Fruit fly (Drosophila melanogaster) whole organism, wandering third instar larva: ENCODE data around the gene CG12680.
A peak's percentile ranks its signal among the peaks of the same experiment; 100 is the strongest.

ENCODE experiments used
- Abd-B ChIP-seq: fragments of >200 bp; optimal IDR thresholded peaks from 2 replicates; lab custom pipeline; 2017; ENCODE audit warnings: missing biosample characterization, missing genetic modification characterization
- CG32264 ChIP-seq: fragments of 200-800 bp; sonication (Bioruptor generic); optimal IDR thresholded peaks from 2 replicates; lab custom pipeline; 2016; ENCODE audit warnings: missing biosample characterization, missing genetic modification characterization
- CG9705 ChIP-seq: fragments of 200-800 bp; sonication (Bioruptor generic); optimal IDR thresholded peaks from 2 replicates; lab custom pipeline; 2018; ENCODE audit warnings: missing biosample characterization, mild to moderate bottlenecking, missing genetic modification characterization
- CrebA ChIP-seq: fragments of 200-800 bp; sonication (Bioruptor generic); optimal IDR thresholded peaks from 2 replicates; lab custom pipeline; 2016; ENCODE audit warnings: missing biosample characterization, mild to moderate bottlenecking, missing genetic modification characterization, borderline replicate concordance
- Dfd ChIP-seq: fragments of >200 bp; optimal IDR thresholded peaks from 2 replicates; lab custom pipeline; 2017; ENCODE audit warnings: missing biosample characterization, missing genetic modification characterization
- Dif ChIP-seq: fragments of 200-275, 200-300 bp; sonication (Bioruptor generic); optimal IDR thresholded peaks from 2 replicates; lab custom pipeline; 2018; ENCODE audit warnings: missing biosample characterization, missing genetic modification characterization; ENCODE audit not compliant: partially characterized antibody
- GATAd ChIP-seq: sonication (Bioruptor generic); optimal IDR thresholded peaks from 2 replicates; lab custom pipeline; 2016; ENCODE audit warnings: missing biosample characterization, missing genetic modification characterization
- HLH106 ChIP-seq: fragments of 200-800 bp; optimal IDR thresholded peaks from 3 replicates; lab custom pipeline; 2019; ENCODE audit warnings: missing biosample characterization, mild to moderate bottlenecking, missing genetic modification characterization, moderate library complexity
- Hnf4 ChIP-seq: fragments of 200-800 bp; sonication (Bioruptor generic); optimal IDR thresholded peaks from 2 replicates; lab custom pipeline; 2016; ENCODE audit warnings: missing biosample characterization, mild to moderate bottlenecking, missing genetic modification characterization
- Hr78 ChIP-seq: fragments of >200 bp; optimal IDR thresholded peaks from 2 replicates; lab custom pipeline; 2017; ENCODE audit warnings: missing biosample characterization, missing genetic modification characterization
- Hr83 ChIP-seq: fragments of 200-300 bp; sonication (Bioruptor generic); optimal IDR thresholded peaks from 2 replicates; lab custom pipeline; 2016; ENCODE audit warnings: missing biosample characterization, mild to moderate bottlenecking, missing genetic modification characterization, moderate library complexity; ENCODE audit not compliant: poor library complexity, severe bottlenecking
- Jra ChIP-seq: sonication (Bioruptor generic); optimal IDR thresholded peaks from 2 replicates; lab custom pipeline; 2016; ENCODE audit warnings: missing biosample characterization, missing genetic modification characterization
- Mio ChIP-seq: sonication (Bioruptor generic); optimal IDR thresholded peaks from 2 replicates; lab custom pipeline; 2016; ENCODE audit warnings: missing biosample characterization, missing genetic modification characterization
- Myc ChIP-seq: fragments of >200 bp; optimal IDR thresholded peaks from 2 replicates; lab custom pipeline; 2017
- N ChIP-seq: fragments of >200 bp; optimal IDR thresholded peaks from 2 replicates; lab custom pipeline; 2018; ENCODE audit warnings: missing biosample characterization, missing external identifiers, missing genetic modification characterization
- OdsH ChIP-seq: fragments of 200-800 bp; sonication (Bioruptor generic); optimal IDR thresholded peaks from 2 replicates; lab custom pipeline; 2016; ENCODE audit warnings: missing biosample characterization, mild to moderate bottlenecking, missing genetic modification characterization
- Rel ChIP-seq, 2 experiments: fragments of 200-800 bp; sonication (Bioruptor generic) in 1 of 2; optimal IDR thresholded peaks; 2 replicates in 1 of 2; 3 replicates in 1 of 2; lab custom pipeline; 2016 to 2019; ENCODE audit warnings: mild to moderate bottlenecking in 2 of 2, missing biosample characterization in 2 of 2, missing genetic modification characterization in 2 of 2, moderate library complexity in 1 of 2
- Sp1 ChIP-seq: fragments of 200-800 bp; sonication (Bioruptor generic); optimal IDR thresholded peaks from 3 replicates; lab custom pipeline; 2019; ENCODE audit warnings: missing biosample characterization, mild to moderate bottlenecking, missing genetic modification characterization, moderate library complexity
- Vsx2 ChIP-seq: fragments of 200-300, 225-300 bp; sonication (Bioruptor generic); optimal IDR thresholded peaks from 2 replicates; lab custom pipeline; 2018; ENCODE audit warnings: missing biosample characterization, missing genetic modification characterization; ENCODE audit not compliant: partially characterized antibody
- br ChIP-seq: fragments of 200-800 bp; sonication (Bioruptor generic); optimal IDR thresholded peaks from 2 replicates; lab custom pipeline; 2016; ENCODE audit warnings: missing biosample characterization, missing genetic modification characterization
- brk ChIP-seq: fragments of 200-800 bp; sonication (Bioruptor generic); optimal IDR thresholded peaks from 2 replicates; lab custom pipeline; 2016; ENCODE audit warnings: missing biosample characterization, mild to moderate bottlenecking, missing genetic modification characterization
- dl ChIP-seq, 2 experiments: fragments of 175-275, 200-275 bp in 1 of 2; fragments of 200-275 bp in 1 of 2; sonication (Bioruptor generic); optimal IDR thresholded peaks; lab custom pipeline; 2018; ENCODE audit warnings: mild to moderate bottlenecking in 2 of 2, missing biosample characterization in 2 of 2, missing genetic modification characterization in 2 of 2, moderate library complexity in 2 of 2; ENCODE audit not compliant: partially characterized antibody in 2 of 2, insufficient read depth in 1 of 2
- dmrt93B ChIP-seq: fragments of 200-800 bp; sonication (Bioruptor generic); optimal IDR thresholded peaks from 2 replicates; lab custom pipeline; 2018; ENCODE audit warnings: missing biosample characterization, mild to moderate bottlenecking, missing genetic modification characterization
- dsf ChIP-seq: sonication (Bioruptor generic); optimal IDR thresholded peaks from 2 replicates; lab custom pipeline; 2016; ENCODE audit warnings: missing biosample characterization, missing genetic modification characterization, borderline replicate concordance
- ey ChIP-seq: fragments of 200-800 bp; sonication (Bioruptor generic); optimal IDR thresholded peaks from 2 replicates; lab custom pipeline; 2016; ENCODE audit warnings: missing biosample characterization, missing genetic modification characterization
- foxo ChIP-seq, 2 experiments: fragments of 200-800 bp; sonication (Bioruptor generic); optimal IDR thresholded peaks; 2 replicates in 1 of 2; 3 replicates in 1 of 2; lab custom pipeline; 2016 to 2017; ENCODE audit warnings: missing biosample characterization in 2 of 2, missing genetic modification characterization in 2 of 2
- fru ChIP-seq: fragments of 200-800 bp; sonication (Bioruptor generic); optimal IDR thresholded peaks from 3 replicates; lab custom pipeline; 2016; ENCODE audit warnings: missing biosample characterization, mild to moderate bottlenecking, missing genetic modification characterization
- h ChIP-seq: fragments of 200-800 bp; sonication (Bioruptor generic); optimal IDR thresholded peaks from 3 replicates; lab custom pipeline; 2016; ENCODE audit warnings: missing biosample characterization, mild to moderate bottlenecking, missing genetic modification characterization
- jim ChIP-seq: fragments of 175-275, 200-325 bp; sonication (Bioruptor generic); optimal IDR thresholded peaks from 2 replicates; lab custom pipeline; 2016; ENCODE audit warnings: missing biosample characterization, mild to moderate bottlenecking, missing genetic modification characterization
- lola ChIP-seq: fragments of >200 bp; optimal IDR thresholded peaks from 2 replicates; lab custom pipeline; 2017; ENCODE audit warnings: missing biosample characterization, missing genetic modification characterization
- pan ChIP-seq: fragments of >200 bp; optimal IDR thresholded peaks from 2 replicates; lab custom pipeline; 2017
- psq ChIP-seq: fragments of 200-800 bp; sonication (Bioruptor generic); optimal IDR thresholded peaks from 3 replicates; lab custom pipeline; 2017; ENCODE audit warnings: missing biosample characterization, mild to moderate bottlenecking, missing genetic modification characterization, moderate library complexity
- rgr ChIP-seq: fragments of 200-800 bp; sonication (Bioruptor generic); optimal IDR thresholded peaks from 3 replicates; lab custom pipeline; 2016; ENCODE audit warnings: missing biosample characterization, mild to moderate bottlenecking, missing genetic modification characterization
- sage ChIP-seq: fragments of 200-800 bp; sonication (Bioruptor generic); optimal IDR thresholded peaks from 2 replicates; lab custom pipeline; 2016; ENCODE audit warnings: missing biosample characterization, mild to moderate bottlenecking, missing genetic modification characterization
- sv ChIP-seq: fragments of 200-800 bp; sonication (Bioruptor generic); optimal IDR thresholded peaks from 3 replicates; lab custom pipeline; 2016; ENCODE audit warnings: missing biosample characterization, missing genetic modification characterization
- tai ChIP-seq: sonication (Bioruptor generic); optimal IDR thresholded peaks from 2 replicates; lab custom pipeline; 2016; ENCODE audit warnings: missing biosample characterization, missing genetic modification characterization
- usp ChIP-seq: fragments of >200 bp; optimal IDR thresholded peaks from 2 replicates; lab custom pipeline; 2017; ENCODE audit warnings: missing biosample characterization, missing genetic modification characterization
- woc ChIP-seq: sonication (Bioruptor generic); optimal IDR thresholded peaks from 2 replicates; lab custom pipeline; 2016; ENCODE audit warnings: missing biosample characterization, mild to moderate bottlenecking, missing genetic modification characterization

The CG12680 gene

dm6 chrX:5044433-5045110 lies 47.3 kb downstream of the CG12680 start:
- TF ChIP-seq Vsx2 (GFP tag; lab: Kevin White, UChicago) (peak; percentile 62), sv (no peak), br (GFP tag; lab: Kevin White, UChicago) (peak; percentile 50), HLH106 (tag; lab: Kevin White, UChicago) (peak; percentile 45), rgr (GFP tag; lab: Kevin White, UChicago) (peak; percentile 62), lola (GFP tag; lab: Kevin White, UChicago) (no peak), CG32264 (GFP tag; lab: Kevin White, UChicago) (peak; percentile 27), Dif (peak; percentile 26), woc (peak; percentile 91), Mio (no peak), Rel (GFP tag; optimal IDR thresholded peaks at IDR 0.05; lab: Kevin White, UChicago) (no peak), Rel (tag; optimal IDR thresholded peaks at IDR 0.05; lab: Kevin White, UChicago) (no peak), jim (GFP tag; lab: Kevin White, UChicago) (no peak), dsf (GFP tag; lab: Kevin White, UChicago) (no peak), brk (GFP tag; lab: Kevin White, UChicago) (no peak), pan (lab: Kevin White, UChicago) (peak; percentile 59), psq (GFP tag; lab: Kevin White, UChicago) (peak; percentile 88), ey (GFP tag; lab: Kevin White, UChicago) (peak; percentile 85), sage (GFP tag; lab: Kevin White, UChicago) (no peak), foxo (GFP tag; optimal IDR thresholded peaks at IDR 0.05; lab: Kevin White, UChicago) (peak in 1 of 2 experiments; percentile 77), Myc (lab: Kevin White, UChicago) (no peak), CG9705 (GFP tag; lab: Kevin White, UChicago) (no peak), fru (GFP tag; lab: Kevin White, UChicago) (peak; percentile 74), Sp1 (peak; percentile 66), Abd-B (GFP tag; lab: Kevin White, UChicago) (no peak), Dfd (GFP tag; lab: Kevin White, UChicago) (no peak), OdsH (GFP tag; lab: Kevin White, UChicago) (peak; percentile 69), Hr83 (GFP tag; lab: Kevin White, UChicago) (no peak), N (no peak), dmrt93B (GFP tag; lab: Kevin White, UChicago) (peak; percentile 71), h (GFP tag; lab: Kevin White, UChicago) (peak; percentile 82), tai (no peak), Hnf4 (GFP tag; lab: Kevin White, UChicago) (peak; percentile 64), Jra (GFP tag; lab: Kevin White, UChicago) (no peak)

- TF ChIP-seq CrebA (no peak), psq (GFP tag; lab: Kevin White, UChicago) (peak; percentile 52), Dfd (GFP tag; lab: Kevin White, UChicago) (no peak), usp (GFP tag; lab: Kevin White, UChicago) (no peak), br (GFP tag; lab: Kevin White, UChicago) (peak; percentile 74), sage (GFP tag; lab: Kevin White, UChicago) (peak; percentile 48), N (no peak), Mio (no peak), woc (peak; percentile 12), sv (no peak), dl (GFP tag; optimal IDR thresholded peaks at IDR 0.05; lab: Kevin White, UChicago; ENCODE audit: insufficient read depth in 1 of 2, partially characterized antibody in 2 of 2) (no peak), Jra (GFP tag; lab: Kevin White, UChicago) (no peak), Myc (lab: Kevin White, UChicago) (no peak), jim (GFP tag; lab: Kevin White, UChicago) (no peak), Hnf4 (GFP tag; lab: Kevin White, UChicago) (peak; percentile 36), ey (GFP tag; lab: Kevin White, UChicago) (peak; percentile 66), Sp1 (peak; percentile 70), fru (GFP tag; lab: Kevin White, UChicago) (peak; percentile 63), rgr (GFP tag; lab: Kevin White, UChicago) (peak; percentile 78), Rel (GFP tag; optimal IDR thresholded peaks at IDR 0.05; lab: Kevin White, UChicago) (no peak), Rel (tag; optimal IDR thresholded peaks at IDR 0.05; lab: Kevin White, UChicago) (no peak), Hr78 (GFP tag; lab: Kevin White, UChicago) (no peak), GATAd (no peak), OdsH (GFP tag; lab: Kevin White, UChicago) (peak; percentile 79), dmrt93B (GFP tag; lab: Kevin White, UChicago) (peak; percentile 55), Hr83 (GFP tag; lab: Kevin White, UChicago) (no peak), CG9705 (GFP tag; lab: Kevin White, UChicago) (no peak), Vsx2 (GFP tag; lab: Kevin White, UChicago) (no peak), CG32264 (GFP tag; lab: Kevin White, UChicago) (no peak), tai (no peak), brk (GFP tag; lab: Kevin White, UChicago) (no peak), pan (lab: Kevin White, UChicago) (no peak), HLH106 (tag; lab: Kevin White, UChicago) (peak; percentile 63), dsf (GFP tag; lab: Kevin White, UChicago) (no peak), lola (GFP tag; lab: Kevin White, UChicago) (no peak), foxo (GFP tag; optimal IDR thresholded peaks at IDR 0.05; lab: Kevin White, UChicago) (peak in 1 of 2 experiments; percentile 68), h (GFP tag; lab: Kevin White, UChicago) (peak; percentile 80), Dif (no peak), Abd-B (GFP tag; lab: Kevin White, UChicago) (no peak)
Observed at dm6 chrX:5045158-5045557, 47.9 kb downstream of the CG12680 start.
